Fruit fly (Drosophila melanogaster) whole organism, adult: ENCODE measurements around the gene P5CDh2.

Experiments
- CG12768 ChIP-seq: fragments of 200-800 bp; sonication (Bioruptor generic); optimal IDR thresholded peaks from 2 replicates; lab custom pipeline; 2017; ENCODE audit warnings: missing biosample characterization, missing genetic modification characterization, mild to moderate bottlenecking, moderate library complexity, missing genetic modification reagents
- CG14711 ChIP-seq: fragments of 200-800 bp; sonication (Bioruptor generic); optimal IDR thresholded peaks from 2 replicates; lab custom pipeline; 2018; ENCODE audit warnings: missing biosample characterization, mild to moderate bottlenecking, missing genetic modification characterization, moderate library complexity
- CG1620 ChIP-seq: fragments of 200-800 bp; sonication (Bioruptor generic); optimal IDR thresholded peaks from 2 replicates; lab custom pipeline; 2016; ENCODE audit warnings: missing biosample characterization, missing genetic modification characterization
- CG33017 ChIP-seq: fragments of 200-800 bp; sonication (Bioruptor generic); optimal IDR thresholded peaks from 2 replicates; lab custom pipeline; 2018; ENCODE audit warnings: missing biosample characterization, mild to moderate bottlenecking, missing genetic modification characterization, moderate library complexity
- CG5204 ChIP-seq: fragments of 200-800 bp; sonication (Bioruptor generic); optimal IDR thresholded peaks from 2 replicates; lab custom pipeline; 2016; ENCODE audit warnings: missing biosample characterization, missing genetic modification characterization
- CG7045 ChIP-seq: fragments of 200-800 bp; sonication (Bioruptor generic); optimal IDR thresholded peaks from 2 replicates; lab custom pipeline; 2017; ENCODE audit warnings: missing biosample characterization, mild to moderate bottlenecking, missing genetic modification characterization
- CG7101 ChIP-seq: fragments of 200-800 bp; sonication (Bioruptor generic); optimal IDR thresholded peaks from 2 replicates; lab custom pipeline; 2018; ENCODE audit warnings: missing biosample characterization, mild to moderate bottlenecking, missing genetic modification characterization, moderate library complexity
- Crg-1 ChIP-seq: fragments of 200-800 bp; sonication (Bioruptor generic); optimal IDR thresholded peaks from 2 replicates; lab custom pipeline; 2016; ENCODE audit warnings: missing biosample characterization, missing genetic modification characterization
- bab1 ChIP-seq: fragments of 200-800 bp; sonication (Bioruptor generic); optimal IDR thresholded peaks from 3 replicates; lab custom pipeline; 2019; ENCODE audit warnings: missing biosample characterization, mild to moderate bottlenecking, missing genetic modification characterization, moderate library complexity
- cic ChIP-seq: fragments of 200-800 bp; sonication (Bioruptor generic); optimal IDR thresholded peaks from 2 replicates; lab custom pipeline; 2017; ENCODE audit warnings: missing biosample characterization, mild to moderate bottlenecking, missing genetic modification characterization, moderate library complexity
- cnc ChIP-seq, 2 experiments: fragments of >200 bp; optimal IDR thresholded peaks; 2 replicates each; lab custom pipeline; 2017
- kay ChIP-seq: fragments of 200-800 bp; sonication (Bioruptor generic); peaks from one replicate; lab custom pipeline; 2016; ENCODE audit warnings: missing biosample characterization, missing genetic modification characterization, borderline replicate concordance
- ovo ChIP-seq: fragments of 200-800 bp; sonication (Bioruptor generic); optimal IDR thresholded peaks from 2 replicates; lab custom pipeline; 2016; ENCODE audit warnings: missing biosample characterization, missing genetic modification characterization
- toe ChIP-seq: fragments of 200-800 bp; sonication (Bioruptor generic); optimal IDR thresholded peaks from 2 replicates; lab custom pipeline; 2016; ENCODE audit warnings: missing biosample characterization, missing genetic modification characterization

DNA sequence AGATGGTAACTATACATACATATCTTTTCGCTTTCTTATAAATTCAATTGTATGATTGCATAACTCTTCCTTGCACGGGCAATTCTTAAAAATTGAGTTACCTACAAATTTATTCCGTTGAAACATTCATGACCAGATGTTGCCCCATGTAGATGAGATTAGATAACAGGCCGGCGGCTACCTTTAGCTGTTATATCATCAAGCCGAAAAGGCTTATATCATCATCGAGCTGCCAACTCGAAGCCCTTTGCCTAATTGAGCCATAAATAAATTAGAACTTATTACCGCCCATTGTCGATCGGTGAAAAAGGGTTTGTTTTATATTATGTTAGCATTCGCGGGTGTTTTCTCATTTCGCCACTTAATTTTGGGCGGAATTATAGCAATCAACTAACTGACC, 37.3 kb upstream of the P5CDh2 start:
- TF ChIP-seq CG33017 (no peak), cnc (optimal IDR thresholded peaks at IDR 0.05; lab: Kevin White, UChicago) (no peak), CG5204 (GFP tag; lab: Kevin White, UChicago) (no peak), ovo (GFP tag; lab: Kevin White, UChicago) (no peak), toe (GFP tag; lab: Kevin White, UChicago) (no peak), bab1 (no peak), CG7045 (no peak), kay (no peak), CG7101 (no peak), Crg-1 (GFP tag; lab: Kevin White, UChicago) (no peak), CG14711 (tag; lab: Kevin White, UChicago) (no peak), cic (GFP tag; lab: Kevin White, UChicago) (no peak), CG1620 (GFP tag; lab: Kevin White, UChicago) (no peak), CG12768 (GFP tag; lab: Kevin White, UChicago) (no peak)
